Worm (Caenorhabditis elegans) whole organism, mixed stage, embryonic: ENCODE results near the gene his-2.
"Not testable (repeated sequence)": the region's sequence is repeated elsewhere in the genome, so short reads cannot be mapped to it uniquely, and the experiment has no call there.

ENCODE experiments used
- drap-1 ChIP-seq: fragments of 200-800 bp; sonication (Bioruptor generic); optimal IDR thresholded peaks from 3 replicates; lab custom pipeline; 2018; ENCODE audit warnings: mild to moderate bottlenecking, missing genetic modification characterization, missing compliant biosample characterization
- elt-3 ChIP-seq: fragments of 150-350 bp; optimal IDR thresholded peaks from 2 replicates; lab custom pipeline; 2014; ENCODE audit warnings: missing biosample characterization, missing genetic modification characterization
- lsy-2 ChIP-seq: fragments of 150-350 bp; optimal IDR thresholded peaks from 2 replicates; lab custom pipeline; 2014; ENCODE audit warnings: missing biosample characterization, missing genetic modification characterization
- nhr-237 ChIP-seq: fragments of 150-350 bp; optimal IDR thresholded peaks from 2 replicates; lab custom pipeline; 2014; ENCODE audit warnings: missing biosample characterization, missing genetic modification characterization
- nhr-76 ChIP-seq: sonication (generic microtip); optimal IDR thresholded peaks from 2 replicates; lab custom pipeline; 2017; ENCODE audit warnings: missing biosample characterization, missing genetic modification characterization
- snpc-4 ChIP-seq: fragments of 150-350 bp; optimal IDR thresholded peaks from 2 replicates; lab custom pipeline; 2014; ENCODE audit warnings: missing biosample characterization, missing genetic modification characterization
- unc-62 ChIP-seq: fragments of 150-350 bp; optimal IDR thresholded peaks from 2 replicates; lab custom pipeline; 2014; ENCODE audit warnings: missing biosample characterization, missing genetic modification reagents, missing genetic modification characterization
- ztf-11 ChIP-seq: fragments of 150-350 bp; optimal IDR thresholded peaks from 2 replicates; lab custom pipeline; 2014; ENCODE audit warnings: missing biosample characterization, missing genetic modification characterization

- TF ChIP-seq unc-62 (GFP tag; lab: Kevin White, UChicago); lsy-2 (tag; lab: Kevin White, UChicago); elt-3 (tag; lab: Kevin White, UChicago); nhr-237 (tag; lab: Kevin White, UChicago); ztf-11 (tag; lab: Kevin White, UChicago); snpc-4 (tag; lab: Kevin White, UChicago); drap-1 (GFP tag; lab: Kevin White, UChicago); nhr-76 (tag; lab: Kevin White, UChicago): not testable (repeated sequence)
Observed at ce11 chrV:16041925-16042742, at the start of gene his-2, which contains the start of gene his-1.
